Fruit fly (Drosophila melanogaster) whole organism, prepupa: ENCODE results near the gene vsg.

Experiments
- CG15336 ChIP-seq: fragments of 200-800 bp; sonication (Bioruptor generic); IDR thresholded peaks from 2 replicates; pipeline ENCODE4 v1.3.6; 2022; ENCODE audit warnings: missing biosample characterization, missing genetic modification characterization
- CG1621 ChIP-seq: fragments of 200-800 bp; sonication (Bioruptor generic); optimal IDR thresholded peaks from 3 replicates; lab custom pipeline; 2018; ENCODE audit warnings: missing biosample characterization, mild to moderate bottlenecking, missing genetic modification characterization
- CG34406 ChIP-seq: fragments of 200-800 bp; sonication (Bioruptor generic); optimal IDR thresholded peaks from 3 replicates; lab custom pipeline; 2016; ENCODE audit warnings: missing biosample characterization, missing genetic modification characterization
- CG8119 ChIP-seq: fragments of 200-800 bp; sonication (Bioruptor generic); IDR thresholded peaks from 3 replicates; pipeline ENCODE4 v1.3.6; 2022; ENCODE audit warnings: missing biosample characterization, missing genetic modification characterization
- Hr38 ChIP-seq: sonication (Bioruptor generic); optimal IDR thresholded peaks from 2 replicates; lab custom pipeline; 2016; ENCODE audit warnings: missing biosample characterization, missing genetic modification characterization
- Hr39 ChIP-seq: fragments of 200-800 bp; sonication (Bioruptor generic); optimal IDR thresholded peaks from 2 replicates; lab custom pipeline; 2016; ENCODE audit warnings: missing biosample characterization, missing genetic modification characterization
- Hr4 ChIP-seq: fragments of 200-800 bp; sonication (Bioruptor generic); optimal IDR thresholded peaks from 3 replicates; lab custom pipeline; 2016; ENCODE audit warnings: missing biosample characterization, missing genetic modification characterization
- Lpt ChIP-seq: fragments of 200-800 bp; sonication (Bioruptor generic); optimal IDR thresholded peaks from 3 replicates; lab custom pipeline; 2016; ENCODE audit warnings: missing biosample characterization, missing genetic modification characterization
- Sox102F ChIP-seq: fragments of 200-800 bp; sonication (Bioruptor generic); optimal IDR thresholded peaks from 2 replicates; lab custom pipeline; 2016; ENCODE audit warnings: missing biosample characterization, mild to moderate bottlenecking, missing genetic modification characterization
- fkh ChIP-seq: fragments of 200-800 bp; sonication (Bioruptor generic); optimal IDR thresholded peaks from 3 replicates; lab custom pipeline; 2017; ENCODE audit warnings: missing biosample characterization, mild to moderate bottlenecking, missing genetic modification characterization, moderate library complexity
- lz ChIP-seq: fragments of 200-800 bp; sonication (Bioruptor generic); optimal IDR thresholded peaks from 3 replicates; lab custom pipeline; 2016; ENCODE audit warnings: missing biosample characterization, missing genetic modification characterization
- svp ChIP-seq: fragments of 200-800 bp; sonication (Bioruptor generic); peaks from one replicate; lab custom pipeline; 2016; ENCODE audit warnings: missing biosample characterization, missing genetic modification characterization

dm6 chr3L:9697527-9697883 is 16.6 kb upstream of the vsg start:
- no peak for TF ChIP-seq Hr39 (GFP tag; lab: Kevin White, UChicago)
- no peak for TF ChIP-seq Hr38 (GFP tag; lab: Kevin White, UChicago)
- TF ChIP-seq fkh (GFP tag; lab: Kevin White, UChicago) = no peak
- no peak for TF ChIP-seq CG8119 (GFP tag; lab: Robert Waterston, UW)
- no peak for TF ChIP-seq lz (GFP tag; lab: Kevin White, UChicago)
- no peak for TF ChIP-seq CG15336 (GFP tag; lab: Robert Waterston, UW)
- TF ChIP-seq Lpt (GFP tag; lab: Kevin White, UChicago) = no peak
- no peak for TF ChIP-seq CG34406 (GFP tag; lab: Kevin White, UChicago)
- TF ChIP-seq svp (GFP tag; lab: Kevin White, UChicago) = no peak
- no peak for TF ChIP-seq Sox102F (GFP tag; lab: Kevin White, UChicago)
- TF ChIP-seq CG1621 (tag; lab: Kevin White, UChicago) = no peak
- TF ChIP-seq Hr4 (GFP tag; lab: Kevin White, UChicago) = no peak
